Worm (Caenorhabditis elegans) whole organism, early embryonic: ENCODE measurements around the gene Y75D11A.6.

Source experiments
- F13C5.2 ChIP-seq: sonication (generic microtip); optimal IDR thresholded peaks from 2 replicates; lab custom pipeline; 2017; ENCODE audit warnings: mild to moderate bottlenecking, missing genetic modification characterization, inconsistent platforms, missing compliant biosample characterization
- aly-1 ChIP-seq: sonication (generic microtip); optimal IDR thresholded peaks from 2 replicates; lab custom pipeline; 2016; ENCODE audit warnings: missing genetic modification characterization, missing compliant biosample characterization
- ama-1 ChIP-seq: fragments of 150-350 bp; optimal IDR thresholded peaks from 2 replicates; lab custom pipeline; 2014
- ets-7 ChIP-seq: sonication (generic microtip); optimal IDR thresholded peaks from 2 replicates; lab custom pipeline; 2016; ENCODE audit warnings: missing genotype, missing genetic modification characterization, missing compliant biosample characterization
- flt-1 ChIP-seq: fragments of 200-800 bp; sonication (Bioruptor generic); IDR thresholded peaks from 2 replicates; pipeline ENCODE4 v1.3.6; 2022; ENCODE audit warnings: missing genetic modification characterization, missing compliant biosample characterization
- hnd-1 ChIP-seq: sonication (generic microtip); optimal IDR thresholded peaks from 2 replicates; lab custom pipeline; 2016; ENCODE audit warnings: missing genetic modification characterization, missing compliant biosample characterization
- pes-1 ChIP-seq: fragments of 200-800 bp; sonication (Bioruptor generic); IDR thresholded peaks from 2 replicates; pipeline ENCODE4 v1.3.6; 2022; ENCODE audit warnings: missing genetic modification reagents, missing genetic modification characterization, missing compliant biosample characterization
- scrt-1 ChIP-seq: fragments of 200-800 bp; sonication (Bioruptor generic); IDR thresholded peaks from 2 replicates; pipeline ENCODE4 v1.3.6; 2022; ENCODE audit warnings: missing genetic modification characterization, missing compliant biosample characterization
- sea-1 ChIP-seq: fragments of 200-800 bp; sonication (Bioruptor generic); conservative IDR thresholded peaks from 2 replicates; pipeline ENCODE4 v1.3.6; 2022; ENCODE audit warnings: missing genetic modification characterization, missing compliant biosample characterization
- tbx-37 ChIP-seq: fragments of 200-800 bp; sonication (Bioruptor generic); conservative IDR thresholded peaks from 2 replicates; pipeline ENCODE4 v1.3.6; 2022; ENCODE audit warnings: missing genetic modification reagents, missing genetic modification characterization, missing compliant biosample characterization

DNA sequence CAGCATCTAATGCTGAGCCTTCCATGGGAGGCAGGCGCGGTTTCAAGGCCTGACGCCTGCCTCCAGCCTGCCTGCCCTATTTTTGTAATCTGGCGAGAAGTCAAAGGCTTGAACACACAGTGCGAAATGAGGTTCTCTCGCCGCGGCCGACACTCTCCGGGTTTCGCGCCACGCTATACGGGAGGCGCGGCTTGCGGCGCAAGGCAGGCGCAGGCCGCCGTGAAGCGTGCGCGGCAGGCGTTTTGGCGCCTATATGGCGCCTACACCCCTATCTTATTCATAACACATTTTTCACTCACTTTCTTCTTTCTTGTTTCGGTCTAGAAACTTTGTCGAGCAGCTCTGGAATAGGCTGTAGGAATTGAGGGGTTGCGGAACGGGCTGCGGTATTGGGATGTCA is 45.3 kb downstream of the Y75D11A.6 start:
- TF ChIP-seq ama-1 (lab: Kevin White, UChicago) (no peak), tbx-37 (GFP tag; lab: Robert Waterston, UW) (no peak), ets-7 (no peak), sea-1 (GFP tag; lab: Robert Waterston, UW) (no peak), hnd-1 (tag; lab: Kevin White, UChicago) (no peak), scrt-1 (GFP tag; lab: Robert Waterston, UW) (no peak), flt-1 (GFP tag; lab: Robert Waterston, UW) (no peak), aly-1 (tag; lab: Kevin White, UChicago) (no peak), pes-1 (GFP tag; lab: Robert Waterston, UW) (no peak), F13C5.2 (no peak)
